Worm (Caenorhabditis elegans) whole organism, midembryonic: Measurements from ENCODE around the gene C16C8.7.

Experiments
- T22C8.4 ChIP-seq: fragments of 200-800 bp; sonication (Bioruptor generic); IDR thresholded peaks from 2 replicates; pipeline ENCODE4 v1.3.6; 2022; ENCODE audit warnings: missing genetic modification characterization, missing compliant biosample characterization
- flt-1 ChIP-seq: fragments of 200-800 bp; sonication (Bioruptor generic); IDR thresholded peaks from 2 replicates; pipeline ENCODE4 v1.3.6; 2022; ENCODE audit warnings: missing genetic modification characterization, missing compliant biosample characterization
- klf-2 ChIP-seq: fragments of 200-800 bp; sonication (Bioruptor generic); conservative IDR thresholded peaks from 2 replicates; pipeline ENCODE4 v1.3.6; 2022; ENCODE audit warnings: missing genetic modification reagents, missing genetic modification characterization, missing compliant biosample characterization
- med-1 ChIP-seq: sonication (generic microtip); optimal IDR thresholded peaks from 2 replicates; lab custom pipeline; 2017; ENCODE audit warnings: missing genetic modification characterization, mild to moderate bottlenecking, missing compliant biosample characterization, antibody characterized with exemption, missing genetic modification reagents; ENCODE audit not compliant: insufficient read depth
- ref-1 ChIP-seq: fragments of 200-800 bp; sonication (Bioruptor generic); conservative IDR thresholded peaks from 2 replicates; pipeline ENCODE4 v1.3.6; 2022; ENCODE audit warnings: missing genetic modification reagents, missing genetic modification characterization, missing compliant biosample characterization
- ztf-23 ChIP-seq: fragments of 200-800 bp; sonication (Bioruptor generic); IDR thresholded peaks from 2 replicates; pipeline ENCODE4 v1.3.6; 2022; ENCODE audit warnings: missing genetic modification reagents, missing genetic modification characterization, missing compliant biosample characterization

DNA sequence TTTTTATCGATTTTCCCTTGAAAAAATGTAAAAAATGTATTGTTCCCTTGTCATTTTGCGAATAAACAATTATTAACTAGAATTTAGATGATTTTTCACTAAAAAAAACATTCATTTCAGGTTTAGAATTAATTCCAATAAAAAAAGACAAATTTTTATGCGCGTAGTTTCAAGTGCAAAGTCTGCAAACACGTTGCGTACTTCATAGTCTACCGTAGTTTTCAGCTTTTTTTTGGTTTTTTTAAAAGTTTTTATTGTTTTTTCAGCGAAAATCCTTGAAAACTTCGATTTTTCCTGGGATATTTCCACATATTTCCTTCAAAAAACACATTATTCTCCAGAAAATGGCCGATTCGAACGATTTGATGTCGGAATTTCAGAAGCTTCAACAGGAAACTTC is 6.4 kb downstream of the C16C8.7 start, which contains the start of gene C16C8.11:
- TF ChIP-seq ztf-23 (no peak), T22C8.4 (GFP tag; lab: Robert Waterston, UW) (no peak), klf-2 (no peak), flt-1 (GFP tag; lab: Robert Waterston, UW) (no peak), ref-1 (no peak), med-1 (GFP tag; lab: Kevin White, UChicago) (no peak)
